Fruit fly (Drosophila melanogaster) S2 (cell line): ENCODE results near the gene Tengl4.

Experiments
- CG8478 ChIP-seq: fragments of >200 bp; optimal IDR thresholded peaks from 2 replicates; lab custom pipeline; 2018
- CTCF ChIP-seq, 2 experiments: fragments of >200 bp; optimal IDR thresholded peaks; 2 replicates each; lab custom pipeline; 2018

DNA sequence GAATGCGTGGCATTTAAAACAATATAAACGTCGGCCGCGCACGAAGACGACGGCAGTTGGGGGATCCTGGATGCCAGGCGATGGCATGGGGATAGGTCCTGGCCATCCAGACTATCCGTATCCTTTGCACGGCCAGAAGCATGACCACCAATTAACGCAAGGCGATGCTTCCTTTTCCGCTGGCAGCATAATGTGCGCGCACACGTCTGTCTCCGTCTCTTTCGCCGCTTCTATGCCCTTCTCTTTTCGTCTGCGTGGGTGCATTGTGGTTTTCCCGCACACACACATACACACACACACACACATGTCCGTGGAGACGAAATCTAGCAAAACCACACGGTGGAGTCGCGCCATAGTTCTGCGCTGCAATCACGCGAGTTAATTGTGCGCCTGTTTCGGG is 7.5 kb downstream of the Tengl4 start:
- no peak for TF ChIP-seq CG8478 (lab: Kevin White, UChicago)
- TF ChIP-seq CTCF (optimal IDR thresholded peaks at IDR 0.05; lab: Kevin White, UChicago): no peak
